Fruit fly (Drosophila melanogaster) S2 (cell line): ENCODE results near the gene CG32022.

Experiments used
- CG8478 ChIP-seq: fragments of >200 bp; optimal IDR thresholded peaks from 2 replicates; lab custom pipeline; 2018
- CTCF ChIP-seq, 2 experiments: fragments of >200 bp; optimal IDR thresholded peaks; 2 replicates each; lab custom pipeline; 2018

- TF ChIP-seq CG8478 (lab: Kevin White, UChicago) (no peak), CTCF (optimal IDR thresholded peaks at IDR 0.05; lab: Kevin White, UChicago) (no peak)
These were observed 7.1 kb upstream of the CG32022 start, which contains the start of gene Cp15 for dm6 chr3L:8728181-8728580.
